Worm (Caenorhabditis elegans): ENCODE measurements around the gene C35D10.1.

ce11 chrIII:4900260-4900659 lies 20.7 kb downstream of the C35D10.1 start, which contains the start of gene tag-340:
- TF ChIP-seq mdl-1 (tag; optimal IDR thresholded peaks at IDR 0.05): no peak
- TF ChIP-seq unc-62 (GFP tag; optimal IDR thresholded peaks at IDR 0.05): no peak
- no peak for TF ChIP-seq lin-13 (GFP tag; optimal IDR thresholded peaks at IDR 0.05)
- TF ChIP-seq efl-1 (optimal IDR thresholded peaks at IDR 0.05): no peak
- peak in 1 of 2 experiments; percentile 20 for TF ChIP-seq efl-1 (GFP tag; optimal IDR thresholded peaks at IDR 0.05 in 1 of 2)
- TF ChIP-seq pqm-1 (tag; optimal IDR thresholded peaks at IDR 0.05): no peak
- no peak for TF ChIP-seq ztf-11 (tag; optimal IDR thresholded peaks at IDR 0.05)
